Fruit fly (Drosophila melanogaster) whole organism, embryonic: ENCODE measurements around the gene CG42718.

Source experiments
- Abd-B ChIP-seq: fragments of 200-800 bp; sonication (Bioruptor generic); optimal IDR thresholded peaks from 2 replicates; lab custom pipeline; 2018; ENCODE audit warnings: missing biosample characterization, mild to moderate bottlenecking, missing genetic modification characterization, moderate library complexity
- Asciz ChIP-seq: fragments of 200-800 bp; sonication (Bioruptor generic); optimal IDR thresholded peaks from 2 replicates; lab custom pipeline; 2017; ENCODE audit warnings: missing biosample characterization, mild to moderate bottlenecking, missing genetic modification characterization, missing genetic modification reagents
- Blimp-1 ChIP-seq: fragments of 200-800 bp; sonication (Bioruptor generic); optimal IDR thresholded peaks from 3 replicates; lab custom pipeline; 2018; ENCODE audit warnings: missing biosample characterization, missing genetic modification characterization, mild to moderate bottlenecking, moderate library complexity, missing genetic modification reagents
- CG10147 ChIP-seq: fragments of 200-800 bp; sonication (Bioruptor generic); optimal IDR thresholded peaks from 2 replicates; lab custom pipeline; 2019; ENCODE audit warnings: missing biosample characterization, mild to moderate bottlenecking, missing genetic modification characterization, moderate library complexity
- CG10209 ChIP-seq: fragments of 200-800 bp; sonication (Bioruptor generic); optimal IDR thresholded peaks from 3 replicates; lab custom pipeline; 2017; ENCODE audit warnings: missing biosample characterization, mild to moderate bottlenecking, missing genetic modification characterization, missing genetic modification reagents
- CG12942 ChIP-seq: fragments of 200-800 bp; sonication (Bioruptor generic); optimal IDR thresholded peaks from 3 replicates; lab custom pipeline; 2016; ENCODE audit warnings: missing biosample characterization, missing genetic modification characterization
- CG14710 ChIP-seq: fragments of 200-800 bp; sonication (Bioruptor generic); optimal IDR thresholded peaks from 3 replicates; lab custom pipeline; 2019; ENCODE audit warnings: missing biosample characterization, mild to moderate bottlenecking, missing genetic modification characterization, moderate library complexity
- CG15011 ChIP-seq: fragments of 200-800 bp; sonication (Bioruptor generic); optimal IDR thresholded peaks from 3 replicates; lab custom pipeline; 2018; ENCODE audit warnings: missing biosample characterization, mild to moderate bottlenecking, missing genetic modification characterization
- CG16813 ChIP-seq: fragments of 200-800 bp; sonication (Bioruptor generic); IDR thresholded peaks from 3 replicates; pipeline ENCODE4 v1.3.6; 2022; ENCODE audit warnings: missing biosample characterization, missing genetic modification characterization; ENCODE audit not compliant: partially characterized antibody
- CG17186 ChIP-seq: fragments of 200-800 bp; sonication (Bioruptor generic); optimal IDR thresholded peaks from 3 replicates; lab custom pipeline; 2017; ENCODE audit warnings: missing biosample characterization, missing genetic modification reagents, missing genetic modification characterization
- CG2889 ChIP-seq: fragments of 200-800 bp; sonication (Bioruptor generic); IDR thresholded peaks from 3 replicates; pipeline ENCODE4 v1.3.6; 2022; ENCODE audit warnings: missing biosample characterization, missing genetic modification characterization
- CG30020 ChIP-seq: fragments of 200-800 bp; optimal IDR thresholded peaks from 2 replicates; lab custom pipeline; 2019; ENCODE audit warnings: missing biosample characterization, mild to moderate bottlenecking, missing genetic modification characterization, moderate library complexity
- CG34422 ChIP-seq: fragments of 200-800 bp; sonication (Bioruptor generic); IDR thresholded peaks from 3 replicates; pipeline ENCODE4 v1.3.6; 2022; ENCODE audit warnings: missing biosample characterization, missing genetic modification characterization
- CG42726 ChIP-seq: fragments of 200-800 bp; sonication (Bioruptor generic); IDR thresholded peaks from 2 replicates; pipeline ENCODE4 v1.3.6; 2022; ENCODE audit warnings: missing biosample characterization, missing genetic modification characterization; ENCODE audit not compliant: partially characterized antibody
- CG4360 ChIP-seq: fragments of 200-800 bp; sonication (Bioruptor generic); IDR thresholded peaks from 2 replicates; pipeline ENCODE4 v1.3.6; 2022; ENCODE audit warnings: missing biosample characterization, missing genetic modification characterization
- CG43689 ChIP-seq: fragments of 200-800 bp; sonication (Bioruptor generic); IDR thresholded peaks from 2 replicates; pipeline ENCODE4 v1.3.6; 2022; ENCODE audit warnings: missing biosample characterization, missing genetic modification characterization
- CG7987 ChIP-seq: fragments of 200-800 bp; sonication (Bioruptor generic); optimal IDR thresholded peaks from 2 replicates; lab custom pipeline; 2018; ENCODE audit warnings: missing biosample characterization, mild to moderate bottlenecking, missing genetic modification characterization, moderate library complexity
- CG9727 ChIP-seq: fragments of 200-800 bp; sonication (Bioruptor generic); optimal IDR thresholded peaks from 3 replicates; lab custom pipeline; 2017; ENCODE audit warnings: missing biosample characterization, mild to moderate bottlenecking, missing genetic modification characterization
- Doc3 ChIP-seq: fragments of 200-800 bp; sonication (Bioruptor generic); IDR thresholded peaks from 3 replicates; pipeline ENCODE4 v1.3.6; 2022; ENCODE audit warnings: missing biosample characterization, missing genetic modification characterization; ENCODE audit not compliant: partially characterized antibody
- E2f1 ChIP-seq: fragments of 200-800 bp; sonication (Bioruptor generic); IDR thresholded peaks from 2 replicates; pipeline ENCODE4 v1.3.6; 2022; ENCODE audit warnings: missing biosample characterization, missing genetic modification characterization
- H2.0 ChIP-seq: fragments of 200-800 bp; sonication (Bioruptor generic); IDR thresholded peaks from 2 replicates; pipeline ENCODE4 v1.3.6; 2022; ENCODE audit warnings: missing biosample characterization, missing genetic modification characterization
- Hr51 ChIP-seq, 2 experiments: fragments of 200-800 bp; sonication (Bioruptor generic); optimal IDR thresholded peaks; 2 replicates in 1 of 2; 3 replicates in 1 of 2; lab custom pipeline; 2016 to 2018; ENCODE audit warnings: missing biosample characterization in 2 of 2, missing genetic modification characterization in 2 of 2, mild to moderate bottlenecking in 1 of 2, moderate library complexity in 1 of 2
- Meics ChIP-seq: fragments of 200-800 bp; sonication (Bioruptor generic); optimal IDR thresholded peaks from 2 replicates; lab custom pipeline; 2017; ENCODE audit warnings: missing biosample characterization, mild to moderate bottlenecking, missing genetic modification characterization
- NfI ChIP-seq: fragments of 200-800 bp; sonication (Bioruptor generic); optimal IDR thresholded peaks from 3 replicates; lab custom pipeline; 2018; ENCODE audit warnings: missing biosample characterization, mild to moderate bottlenecking, missing genetic modification characterization, moderate library complexity
- Opbp ChIP-seq: fragments of 200-800 bp; sonication (Bioruptor generic); IDR thresholded peaks from 3 replicates; pipeline ENCODE4 v1.3.6; 2022; ENCODE audit warnings: missing biosample characterization, missing genetic modification characterization; ENCODE audit not compliant: partially characterized antibody
- Usf ChIP-seq: fragments of 200-800 bp; sonication (Bioruptor generic); optimal IDR thresholded peaks from 2 replicates; lab custom pipeline; 2017; ENCODE audit warnings: missing genotype, missing biosample characterization, missing genetic modification characterization
- ab ChIP-seq: fragments of 200-800 bp; sonication (Bioruptor generic); optimal IDR thresholded peaks from 2 replicates; lab custom pipeline; 2016; ENCODE audit warnings: missing biosample characterization, missing genetic modification characterization
- bowl ChIP-seq: fragments of 200-800 bp; sonication (Bioruptor generic); IDR thresholded peaks from 2 replicates; pipeline ENCODE4 v1.3.6; 2022; ENCODE audit warnings: missing biosample characterization, missing genetic modification characterization
- dati ChIP-seq: fragments of 200-800 bp; sonication (Bioruptor generic); IDR thresholded peaks from 2 replicates; pipeline ENCODE4 v1.3.6; 2022; ENCODE audit warnings: missing biosample characterization, missing genetic modification characterization
- ftz-f1 ChIP-seq: fragments of 200-800 bp; sonication (Bioruptor generic); optimal IDR thresholded peaks from 2 replicates; lab custom pipeline; 2016; ENCODE audit warnings: missing biosample characterization, missing genetic modification characterization
- gcm ChIP-seq: fragments of 200-800 bp; sonication (Bioruptor generic); optimal IDR thresholded peaks from 2 replicates; lab custom pipeline; 2019; ENCODE audit warnings: missing biosample characterization, mild to moderate bottlenecking, missing genetic modification characterization, moderate library complexity
- gsb ChIP-seq: fragments of 200-800 bp; sonication (Bioruptor generic); IDR thresholded peaks from 2 replicates; pipeline ENCODE4 v1.3.6; 2022; ENCODE audit warnings: missing biosample characterization, missing genetic modification characterization
- gt ChIP-seq: fragments of 200-800 bp; sonication (Bioruptor generic); IDR thresholded peaks from 2 replicates; pipeline ENCODE4 v1.3.6; 2022; ENCODE audit warnings: missing biosample characterization, missing genetic modification characterization
- h ChIP-seq: fragments of >200 bp; optimal IDR thresholded peaks from 2 replicates; lab custom pipeline; 2017
- her ChIP-seq: fragments of 200-800 bp; sonication (Bioruptor generic); optimal IDR thresholded peaks from 2 replicates; lab custom pipeline; 2016; ENCODE audit warnings: missing biosample characterization, missing genetic modification characterization
- lbe ChIP-seq: fragments of 200-800 bp; sonication (Bioruptor generic); optimal IDR thresholded peaks from 2 replicates; lab custom pipeline; 2016; ENCODE audit warnings: missing biosample characterization, mild to moderate bottlenecking, missing genetic modification characterization
- nerfin-1 ChIP-seq: fragments of 200-800 bp; sonication (Bioruptor generic); optimal IDR thresholded peaks from 3 replicates; lab custom pipeline; 2019; ENCODE audit warnings: missing biosample characterization, mild to moderate bottlenecking, missing genetic modification characterization, moderate library complexity
- pnt ChIP-seq: fragments of 200-800 bp; sonication (Bioruptor generic); optimal IDR thresholded peaks from 3 replicates; lab custom pipeline; 2016; ENCODE audit warnings: missing biosample characterization, missing genetic modification characterization
- rib ChIP-seq: fragments of 200-800 bp; sonication (Bioruptor generic); IDR thresholded peaks from 2 replicates; pipeline ENCODE4 v1.3.6; 2022; ENCODE audit warnings: missing biosample characterization, missing genetic modification characterization
- salm ChIP-seq: fragments of 200-800 bp; sonication (Bioruptor generic); optimal IDR thresholded peaks from 2 replicates; lab custom pipeline; 2018; ENCODE audit warnings: missing biosample characterization, mild to moderate bottlenecking, missing genetic modification characterization
- sim ChIP-seq: fragments of 200-800 bp; sonication (Bioruptor generic); IDR thresholded peaks from 2 replicates; pipeline ENCODE4 v1.3.6; 2022; ENCODE audit warnings: missing biosample characterization, missing genetic modification characterization
- slbo ChIP-seq: fragments of 200-800 bp; sonication (Bioruptor generic); IDR thresholded peaks from 2 replicates; pipeline ENCODE4 v1.3.6; 2022; ENCODE audit warnings: missing biosample characterization, missing genetic modification characterization
- stc ChIP-seq: fragments of 200-800 bp; sonication (Bioruptor generic); IDR thresholded peaks from 2 replicates; pipeline ENCODE4 v1.3.6; 2022; ENCODE audit warnings: missing biosample characterization, missing genetic modification characterization
- z ChIP-seq: fragments of 200-800 bp; sonication (Bioruptor generic); IDR thresholded peaks from 3 replicates; pipeline ENCODE4 v1.3.6; 2022; ENCODE audit warnings: missing biosample characterization, missing genetic modification characterization

Gene CG42718

DNA sequence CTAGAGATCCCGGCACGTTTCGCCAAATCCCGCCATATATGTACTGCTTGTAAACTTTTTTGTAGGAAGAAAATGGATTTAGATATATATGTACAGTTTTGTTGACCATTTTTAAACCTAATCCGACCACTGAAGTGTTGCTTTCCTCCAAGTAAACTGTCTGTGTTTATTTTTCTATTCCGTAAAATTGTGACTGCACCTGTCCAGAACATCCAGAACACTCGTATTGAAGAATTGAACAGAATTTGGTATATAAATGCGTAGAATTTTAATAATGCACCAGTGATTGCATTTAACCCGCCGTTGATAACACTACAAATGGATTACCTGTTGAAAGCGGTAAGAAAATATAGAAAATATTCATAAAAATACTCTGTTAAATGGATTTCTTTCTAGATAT lies 17.1 kb downstream of the CG42718 start, which contains the start of gene CG43249:
TSS of gene CG43249 (plus strand) at position 301 of the 400 bp plus-strand sequence.
- TF ChIP-seq gsb (GFP tag; lab: Robert Waterston, UW): no peak

DNA sequence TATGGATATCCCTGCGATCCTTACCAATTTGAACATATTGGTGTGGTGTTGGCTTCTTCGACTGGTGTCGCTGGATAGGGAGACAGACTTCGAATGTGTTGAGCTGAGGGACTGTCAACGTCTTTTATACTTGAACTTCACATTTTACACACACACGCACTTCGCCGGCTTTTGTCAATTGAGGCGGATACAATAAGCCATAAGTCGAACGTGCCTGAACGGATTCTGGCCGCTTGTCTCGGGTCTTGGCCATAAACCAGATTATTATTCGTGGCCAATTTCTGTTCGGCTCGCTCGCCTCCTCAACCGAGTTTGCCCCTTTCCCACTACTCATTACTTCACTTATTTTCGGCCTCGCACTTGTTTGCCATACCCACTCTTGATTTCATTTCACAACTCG lies 18.0 kb downstream of the CG42718 start, which contains the start of gene CG13044:
TSS of gene CG13044 (minus strand) at position 101 of the 400 bp plus-strand sequence.
- TF ChIP-seq CG34422 (GFP tag; lab: Robert Waterston, UW): no peak
- TF ChIP-seq slbo (GFP tag; lab: Robert Waterston, UW): no peak
- TF ChIP-seq Blimp-1 (GFP tag; lab: Kevin White, UChicago): peak; percentile 16

DNA sequence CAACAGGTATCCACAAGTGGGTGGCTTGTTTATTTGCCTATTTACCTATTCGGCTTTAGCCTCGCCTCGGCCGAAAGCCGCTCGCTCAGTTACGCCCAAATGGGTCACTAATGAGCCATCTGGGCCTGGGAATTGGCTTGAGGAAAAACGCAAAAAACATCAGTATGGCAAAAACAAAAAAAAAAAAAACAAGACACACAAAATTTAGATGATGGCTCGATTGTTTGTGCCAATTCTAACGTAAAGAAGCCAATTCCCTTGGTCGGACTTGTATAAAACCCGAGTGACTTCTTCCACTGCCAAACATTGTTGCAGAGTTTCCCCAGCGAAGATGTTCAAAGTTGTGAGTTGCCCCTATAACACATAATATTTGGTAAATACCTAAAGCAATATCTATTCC lies 19.9 kb downstream of the CG42718 start, which contains the start of gene CG4982:
TSS of gene CG4982 (plus strand) at position 301 of the 400 bp plus-strand sequence.
- TF ChIP-seq Usf (GFP tag; lab: Kevin White, UChicago): no peak
- TF ChIP-seq CG12942: no peak
- TF ChIP-seq lbe: no peak
- no peak for TF ChIP-seq dati (GFP tag; lab: Robert Waterston, UW)
- no peak for TF ChIP-seq Hr51 (GFP tag; optimal IDR thresholded peaks at IDR 0.05; lab: Kevin White, UChicago)
- TF ChIP-seq CG4360: no peak
- TF ChIP-seq ab: no peak
- TF ChIP-seq Meics (GFP tag; lab: Kevin White, UChicago): no peak

DNA sequence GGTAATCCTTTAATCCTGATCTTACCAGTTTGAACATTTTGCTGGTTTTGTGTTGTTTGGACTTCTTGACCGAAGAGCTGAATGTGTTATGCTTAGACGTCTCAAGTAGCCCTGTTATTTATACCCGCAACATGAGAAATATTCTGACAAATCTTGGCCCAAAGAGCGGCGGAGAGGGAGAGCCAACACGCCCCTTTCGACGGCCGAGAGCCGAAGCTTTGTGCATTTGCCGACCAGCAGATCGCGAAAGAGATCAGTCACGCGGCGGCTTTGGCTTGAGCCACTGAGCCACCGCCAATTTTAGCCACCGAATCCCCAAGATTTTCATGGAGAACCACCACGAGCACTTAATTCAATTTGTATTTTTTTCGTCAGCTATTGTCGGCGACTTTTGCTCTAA lies 25.6 kb downstream of the CG42718 start, which contains the start of gene CG4962:
TSS of gene CG4962 (minus strand) at position 101 of the 400 bp plus-strand sequence.
- TF ChIP-seq nerfin-1: no peak
- no peak for TF ChIP-seq gt (GFP tag; lab: Robert Waterston, UW)
- TF ChIP-seq CG15011 (GFP tag; lab: Kevin White, UChicago): no peak
- no peak for TF ChIP-seq ftz-f1 (GFP tag; lab: Kevin White, UChicago)
- no peak for TF ChIP-seq E2f1 (GFP tag; lab: Robert Waterston, UW)
- TF ChIP-seq her (GFP tag; lab: Kevin White, UChicago): no peak
- no peak for TF ChIP-seq CG43689 (GFP tag; lab: Robert Waterston, UW)
- TF ChIP-seq NfI (GFP tag; lab: Kevin White, UChicago): no peak
- TF ChIP-seq h: no peak
- TF ChIP-seq, all 482 proteins: peak for 0

DNA sequence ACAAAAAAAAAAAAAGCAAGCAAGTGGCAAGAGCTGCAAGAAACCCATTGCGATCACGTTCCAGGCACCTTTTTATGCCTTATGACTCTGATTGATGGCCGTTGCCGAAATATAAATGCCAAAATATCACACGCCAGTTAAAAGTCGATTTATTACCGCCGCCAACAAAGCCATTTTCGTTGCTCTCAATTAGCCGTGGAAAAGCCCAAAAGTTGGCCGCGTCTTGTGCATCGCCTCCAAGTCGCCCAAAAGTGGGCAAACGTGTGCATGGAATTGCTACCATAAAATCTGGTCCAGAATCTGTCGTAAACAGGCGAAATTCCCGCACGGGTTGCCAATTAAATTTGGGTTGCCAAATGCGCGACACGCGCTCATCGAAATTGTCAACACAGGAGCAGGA lies 29.4 kb downstream of the CG42718 start:
- TF ChIP-seq CG9727 (no peak), CG7987 (GFP tag; lab: Kevin White, UChicago) (no peak), CG10147 (GFP tag; lab: Kevin White, UChicago) (no peak), CG10209 (no peak), gcm (GFP tag; lab: Kevin White, UChicago) (no peak), CG42726 (0 out of 2 replicates have a peak, but pooled peaks have one; percentile 34), salm (tag; lab: Kevin White, UChicago) (no peak), Doc3 (GFP tag; lab: Robert Waterston, UW) (no peak), sim (GFP tag; lab: Robert Waterston, UW) (no peak), pnt (GFP tag; lab: Kevin White, UChicago) (no peak), Opbp (GFP tag; lab: Robert Waterston, UW) (no peak), z (GFP tag; lab: Robert Waterston, UW) (0 out of 3 replicates have a peak, but pooled peaks have one; percentile 17), H2.0 (GFP tag; lab: Robert Waterston, UW) (no peak), bowl (GFP tag; lab: Robert Waterston, UW) (no peak), CG17186 (GFP tag; lab: Kevin White, UChicago) (no peak), CG14710 (no peak), CG16813 (GFP tag; lab: Robert Waterston, UW) (no peak), rib (no peak), CG30020 (tag; lab: Kevin White, UChicago) (no peak), CG2889 (GFP tag; lab: Robert Waterston, UW) (no peak), Asciz (GFP tag; lab: Kevin White, UChicago) (no peak), ftz-f1 (GFP tag; lab: Kevin White, UChicago) (no peak), stc (GFP tag; lab: Robert Waterston, UW) (no peak), Abd-B (peak; percentile 11)
